Worm (Caenorhabditis elegans): ENCODE measurements around the gene melo-1.

Gene melo-1

DNA sequence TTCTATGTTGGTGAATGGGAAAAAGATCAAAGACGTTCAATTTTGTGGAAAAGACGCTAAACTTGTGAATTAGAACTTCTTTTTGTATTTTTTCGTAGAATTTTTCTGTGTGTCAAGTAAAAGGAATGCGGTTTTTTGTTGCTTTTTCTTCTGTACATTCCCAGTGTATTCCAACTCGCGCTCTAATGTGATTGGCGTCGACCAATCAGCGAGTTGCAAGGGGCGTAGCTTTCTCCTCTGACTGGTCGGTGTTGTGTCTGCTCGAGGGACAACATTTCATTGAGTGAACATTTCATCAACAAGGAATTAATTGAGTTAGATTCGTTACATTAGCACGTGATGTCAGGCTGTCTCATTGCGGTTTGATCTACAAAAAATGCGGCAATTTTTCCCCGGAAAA lies 14.1 kb downstream of the melo-1 start:
- TF ChIP-seq aptf-3 (GFP tag; IDR thresholded peaks at IDR 0.05) (no peak), mel-28 (tag; optimal IDR thresholded peaks at IDR 0.05; ENCODE audit: borderline replicate concordance) (no peak), attf-3 (GFP tag; conservative IDR thresholded peaks at IDR 0.05) (no peak), hrde-1 (tag; optimal IDR thresholded peaks at IDR 0.05; ENCODE audit: borderline replicate concordance) (no peak), ceh-40 (GFP tag; IDR thresholded peaks at IDR 0.05) (no peak), cebp-2 (GFP tag; IDR thresholded peaks at IDR 0.05) (no peak), aptf-2 (GFP tag; conservative IDR thresholded peaks at IDR 0.05) (no peak)

ce11 chrIV:14802316-14802715 lies 15.5 kb downstream of the melo-1 start, which contains the start of gene Y57G11C.1142:
TSS of gene Y57G11C.1142 (plus strand) at chrIV:14802616.
- TF ChIP-seq mel-28 (tag; optimal IDR thresholded peaks at IDR 0.05; ENCODE audit: borderline replicate concordance), result no peak
- TF ChIP-seq let-607 (tag; optimal IDR thresholded peaks at IDR 0.05), result no peak
- no peak for TF ChIP-seq egl-18 (GFP tag; IDR thresholded peaks at IDR 0.05)
- no peak for TF ChIP-seq F33H1.4 (GFP tag; IDR thresholded peaks at IDR 0.05)
- TF ChIP-seq ccch-3 (GFP tag; optimal IDR thresholded peaks at IDR 0.05), result no peak
- TF ChIP-seq ztf-28 (GFP tag; IDR thresholded peaks at IDR 0.05), result no peak
- TF ChIP-seq Y53G8AR.9 (GFP tag; conservative IDR thresholded peaks at IDR 0.05), result no peak
- no peak for TF ChIP-seq hrde-1 (tag; optimal IDR thresholded peaks at IDR 0.05; ENCODE audit: borderline replicate concordance)
- TF ChIP-seq snpc-1.1 (tag; optimal IDR thresholded peaks at IDR 0.05; ENCODE audit: insufficient read depth), result no peak
- TF ChIP-seq pbrm-1 (GFP tag; IDR thresholded peaks at IDR 0.05), result no peak
- TF ChIP-seq athp-1 (tag; optimal IDR thresholded peaks at IDR 0.05), result no peak
- TF ChIP-seq hmg-20 (GFP tag; IDR thresholded peaks at IDR 0.05), result no peak
- no peak for TF ChIP-seq nhr-120 (GFP tag; IDR thresholded peaks at IDR 0.05)
- TF ChIP-seq ztf-3 (GFP tag; optimal IDR thresholded peaks at IDR 0.05), result no peak
- no peak for TF ChIP-seq sdz-38 (tag; optimal IDR thresholded peaks at IDR 0.05)
- no peak for TF ChIP-seq atf-7 (tag; optimal IDR thresholded peaks at IDR 0.05)

ce11 chrIV:14806903-14807302 lies 20.1 kb downstream of the melo-1 start, which contains the start of gene oig-5:
TSS of gene oig-5 (plus strand) at chrIV:14807203.
- TF ChIP-seq Y53F4B.3 (GFP tag; IDR thresholded peaks at IDR 0.05) (no peak), madf-8 (GFP tag; conservative IDR thresholded peaks at IDR 0.05) (no peak), ztf-25 (GFP tag; IDR thresholded peaks at IDR 0.05) (no peak), tlf-1 (GFP tag; optimal IDR thresholded peaks at IDR 0.05) (no peak), dpff-1 (tag; optimal IDR thresholded peaks at IDR 0.05) (no peak), ceh-100 (GFP tag; IDR thresholded peaks at IDR 0.05) (no peak), bed-1 (GFP tag; IDR thresholded peaks at IDR 0.05) (no peak), ama-1 (optimal IDR thresholded peaks at IDR 0.05) (no peak), ama-1 (GFP tag; optimal IDR thresholded peaks at IDR 0.05) (no peak), egl-44 (GFP tag; IDR thresholded peaks at IDR 0.05) (no peak), lin-54 (GFP tag; optimal IDR thresholded peaks at IDR 0.05) (no peak)

DNA sequence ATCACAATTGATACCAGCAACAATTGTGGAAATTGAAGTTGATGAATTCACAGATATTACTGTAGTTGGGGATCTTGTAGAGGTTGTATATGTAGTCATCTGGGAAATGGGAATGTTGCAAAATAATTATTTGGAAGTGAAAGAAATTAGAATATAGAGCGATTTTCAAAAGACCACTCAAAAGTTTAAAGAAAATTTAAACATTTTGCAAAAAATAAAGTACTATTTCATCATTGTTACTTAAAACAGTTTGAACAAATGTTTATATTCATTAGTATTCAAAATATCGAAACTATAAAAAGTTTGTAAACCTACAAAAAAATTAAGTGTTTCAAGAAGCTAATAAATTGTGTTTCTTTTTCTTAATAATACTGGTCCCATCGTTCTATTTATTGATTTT lies 29.5 kb downstream of the melo-1 start, which contains the start of gene Y57G11C.46:
Y57G11C.46 (minus strand) TSS at position 101 of the 400 bp plus-strand sequence.
- TF ChIP-seq die-1 (tag; optimal IDR thresholded peaks at IDR 0.05), result no peak
- no peak for TF ChIP-seq hlh-12 (tag; optimal IDR thresholded peaks at IDR 0.05)
- TF ChIP-seq aptf-2 (GFP tag; conservative IDR thresholded peaks at IDR 0.05), result no peak
- no peak for TF ChIP-seq ztf-28 (GFP tag; IDR thresholded peaks at IDR 0.05)
- TF ChIP-seq snpc-3.4 (tag; optimal IDR thresholded peaks at IDR 0.05), result no peak
- TF ChIP-seq tbx-9 (tag; optimal IDR thresholded peaks at IDR 0.05; ENCODE audit: borderline replicate concordance), result no peak
- no peak for TF ChIP-seq Y67H2A.10 (GFP tag; conservative IDR thresholded peaks at IDR 0.05)
- no peak for TF ChIP-seq ceh-58 (GFP tag; IDR thresholded peaks at IDR 0.05)
- no peak for TF ChIP-seq ets-4 (GFP tag; optimal IDR thresholded peaks at IDR 0.05)
